Fruit fly (Drosophila melanogaster) S2 (cell line): Measurements from ENCODE around the gene AP-2sigma.

Source experiments
- CG8478 ChIP-seq: fragments of >200 bp; optimal IDR thresholded peaks from 2 replicates; lab custom pipeline; 2018
- CTCF ChIP-seq, 2 experiments: fragments of >200 bp; optimal IDR thresholded peaks; 2 replicates each; lab custom pipeline; 2018

DNA sequence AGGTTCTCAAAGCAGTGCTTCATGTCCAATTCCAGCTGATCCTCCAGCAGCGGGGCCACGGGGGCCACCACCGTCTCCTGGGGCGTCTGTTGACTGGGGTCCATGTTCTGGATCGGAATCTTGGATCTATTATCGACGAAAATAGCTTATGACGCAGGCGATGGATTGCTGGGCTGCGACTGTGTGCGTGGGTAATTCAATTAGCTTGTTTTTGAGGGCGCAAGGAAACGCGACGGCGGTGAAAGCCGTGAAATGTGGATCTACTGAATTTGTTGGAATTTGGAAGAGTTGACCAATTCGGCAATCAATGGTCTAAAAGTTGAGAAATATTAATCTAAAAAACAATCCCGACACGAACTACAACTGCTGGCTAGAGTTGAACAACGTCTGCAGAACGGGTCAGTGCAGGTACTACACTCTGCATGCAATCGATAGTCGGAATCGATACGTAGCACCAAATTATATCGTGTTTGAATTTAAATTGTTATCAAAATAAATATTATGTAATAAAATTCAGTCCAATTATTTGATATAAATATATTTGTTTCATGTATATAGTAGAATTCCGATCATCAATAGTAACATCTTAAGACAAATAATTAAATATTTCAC lies 3.7 kb upstream of the AP-2sigma start, which contains the start of gene CG3308:
- TF ChIP-seq CG8478 (lab: Kevin White, UChicago) (no peak), CTCF (optimal IDR thresholded peaks at IDR 0.05; lab: Kevin White, UChicago) (peak in 1 of 2 experiments; percentile 8)
